Fruit fly (Drosophila melanogaster) whole organism: ENCODE data around the gene Delta.

Experiments
- CG8478 ChIP-seq: fragments of >200 bp; optimal IDR thresholded peaks from 2 replicates; lab custom pipeline; 2018; ENCODE audit warnings: inconsistent platforms
- Dll ChIP-seq: fragments of >200 bp; optimal IDR thresholded peaks from 2 replicates; lab custom pipeline; 2017
- EcR ChIP-seq, 2 experiments: fragments of >200 bp; optimal IDR thresholded peaks; 2 replicates each; lab custom pipeline; 2017; ENCODE audit warnings: missing biosample characterization in 2 of 2, missing genetic modification characterization in 2 of 2, missing genetic modification reagents in 2 of 2
- pan ChIP-seq: fragments of >200 bp; optimal IDR thresholded peaks from 2 replicates; lab custom pipeline; 2017
- psq ChIP-seq: fragments of >200 bp; optimal IDR thresholded peaks from 2 replicates; lab custom pipeline; 2017
- usp ChIP-seq: fragments of >200 bp; optimal IDR thresholded peaks from 2 replicates; lab custom pipeline; 2017; ENCODE audit warnings: missing biosample characterization, missing genetic modification characterization, mixed read lengths

The Delta gene

DNA sequence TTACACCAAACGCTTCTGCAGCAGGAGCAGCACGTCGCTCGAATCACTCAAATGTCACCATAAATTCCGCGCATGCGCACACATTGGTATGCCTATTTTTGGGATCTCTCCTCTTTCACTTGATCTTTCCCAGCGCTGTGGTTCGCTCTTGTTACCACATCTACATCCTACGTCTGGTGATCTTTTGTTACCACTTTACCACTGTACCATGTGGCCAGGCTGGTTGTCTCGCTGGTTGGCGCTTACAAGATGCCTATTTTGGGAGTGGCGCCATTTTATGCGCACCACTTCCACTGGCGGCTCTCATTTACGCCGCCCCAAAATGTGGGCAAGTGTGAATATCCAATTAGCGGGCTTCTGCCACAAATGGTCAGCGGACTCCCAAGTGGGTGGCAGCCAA lies 38.3 kb downstream of the Delta start:
- TF ChIP-seq Dll (lab: Kevin White, UChicago), result peak; percentile 34
- TF ChIP-seq CG8478 (lab: Kevin White, UChicago), result no peak

DNA sequence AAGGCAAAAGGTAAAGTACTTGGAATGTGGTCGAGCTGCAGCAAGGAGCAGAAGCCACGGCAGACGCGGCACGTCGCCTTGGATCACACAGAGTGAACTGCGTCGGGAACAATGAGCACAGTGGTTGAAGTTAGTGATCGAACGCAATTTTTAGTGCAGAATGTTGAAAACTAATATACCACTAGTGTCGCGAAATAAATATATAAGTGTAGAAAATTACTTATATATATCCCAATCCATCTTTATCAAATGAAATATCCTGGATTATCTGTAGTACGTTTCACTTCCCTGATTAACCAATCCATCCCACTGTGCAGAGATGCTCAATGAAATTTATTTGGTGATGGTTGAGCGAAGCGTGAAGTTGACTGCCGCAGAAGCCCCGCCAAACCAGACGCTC lies 39.5 kb downstream of the Delta start:
- no peak for TF ChIP-seq usp (GFP tag; lab: Kevin White, UChicago)
- TF ChIP-seq Dll (lab: Kevin White, UChicago), result no peak
- no peak for TF ChIP-seq pan
- TF ChIP-seq EcR (GFP tag; optimal IDR thresholded peaks at IDR 0.05; lab: Kevin White, UChicago), result no peak
- no peak for TF ChIP-seq psq (lab: Kevin White, UChicago)
- no peak for TF ChIP-seq CG8478 (lab: Kevin White, UChicago)

DNA sequence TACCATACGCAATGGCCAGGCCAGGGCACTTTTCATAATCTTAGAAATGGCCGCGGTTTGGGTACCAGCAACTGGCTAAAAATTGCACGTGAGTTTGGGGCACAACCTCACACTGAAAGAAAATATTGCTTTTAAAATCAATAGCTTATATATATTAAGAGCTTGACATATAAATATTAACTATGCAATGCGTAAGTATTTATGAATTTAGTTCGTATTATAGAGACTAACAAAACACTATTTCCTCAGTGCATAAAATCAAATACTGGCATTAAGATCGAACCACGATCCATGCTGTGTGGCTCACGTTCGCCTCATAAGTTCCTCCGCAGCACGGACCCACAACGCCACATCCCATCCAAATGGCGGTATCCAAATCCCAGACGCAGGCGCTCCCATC lies 42.5 kb downstream of the Delta start:
- TF ChIP-seq pan (no peak), psq (lab: Kevin White, UChicago) (no peak), Dll (lab: Kevin White, UChicago) (no peak), usp (GFP tag; lab: Kevin White, UChicago) (no peak), EcR (GFP tag; optimal IDR thresholded peaks at IDR 0.05; lab: Kevin White, UChicago) (no peak), CG8478 (lab: Kevin White, UChicago) (no peak)

DNA sequence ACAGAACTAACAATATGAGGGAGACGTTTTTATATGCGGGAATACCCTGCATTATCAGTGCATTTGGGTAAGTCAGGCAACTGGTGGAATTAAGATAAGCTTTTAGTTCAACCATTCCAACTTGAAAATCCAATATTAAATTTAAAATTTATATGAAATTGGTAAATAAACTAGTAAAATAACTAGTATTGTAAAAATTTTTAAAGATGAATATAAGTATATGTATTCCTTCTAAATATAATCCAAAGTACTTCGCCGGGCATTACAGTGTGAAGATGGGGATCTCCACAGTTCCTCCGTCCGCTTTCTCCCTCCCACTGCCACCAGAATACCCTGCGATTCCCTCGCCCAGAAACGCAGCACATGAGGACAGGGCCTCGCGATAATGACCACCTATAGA lies 43.2 kb downstream of the Delta start:
- TF ChIP-seq usp (GFP tag; lab: Kevin White, UChicago), result no peak
- TF ChIP-seq Dll (lab: Kevin White, UChicago), result no peak
- no peak for TF ChIP-seq pan
- TF ChIP-seq EcR (GFP tag; optimal IDR thresholded peaks at IDR 0.05; lab: Kevin White, UChicago), result no peak
- TF ChIP-seq psq (lab: Kevin White, UChicago), result no peak
- TF ChIP-seq CG8478 (lab: Kevin White, UChicago), result no peak

DNA sequence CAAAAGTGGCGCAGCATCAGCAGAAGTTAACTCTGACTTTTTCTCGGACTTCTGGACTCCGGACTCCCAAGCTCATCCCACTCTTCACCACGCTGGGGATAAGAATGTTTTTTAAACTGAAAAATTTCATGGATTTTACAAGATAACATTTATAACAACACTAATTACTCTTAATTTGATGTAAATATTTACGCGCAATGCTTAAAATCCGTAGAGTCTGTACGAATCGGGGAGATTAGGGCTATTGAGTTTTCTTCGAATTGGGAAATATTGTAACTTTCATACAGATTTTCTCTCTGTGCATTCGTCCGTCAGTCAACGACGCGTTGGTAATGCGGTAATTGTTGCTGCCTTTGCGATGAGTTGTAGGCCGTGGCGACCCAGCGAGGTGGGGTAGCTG lies 43.8 kb downstream of the Delta start:
- TF ChIP-seq Dll (lab: Kevin White, UChicago), result peak; percentile 22
- no peak for TF ChIP-seq usp (GFP tag; lab: Kevin White, UChicago)

DNA sequence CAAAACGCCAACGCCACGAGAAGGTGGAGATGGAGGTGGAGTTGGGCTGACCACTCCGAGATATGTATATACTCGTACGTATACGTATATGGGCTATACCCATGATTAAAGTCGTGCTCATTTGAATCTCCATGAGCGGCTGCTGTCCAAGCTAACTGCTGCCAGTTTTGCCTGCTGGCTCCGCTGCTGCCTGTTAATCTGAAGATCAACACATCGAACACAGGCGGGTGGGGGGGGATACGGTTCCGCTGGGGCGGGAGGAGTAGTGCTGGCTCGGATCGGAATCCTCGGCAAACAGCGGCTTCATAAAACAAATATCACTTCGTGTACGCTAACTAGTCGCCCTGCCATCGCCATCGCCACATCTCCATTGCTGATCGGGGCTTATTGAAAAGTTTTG lies 49.9 kb downstream of the Delta start:
- TF ChIP-seq psq (lab: Kevin White, UChicago) (no peak), Dll (lab: Kevin White, UChicago) (no peak), usp (GFP tag; lab: Kevin White, UChicago) (no peak), pan (no peak), EcR (GFP tag; optimal IDR thresholded peaks at IDR 0.05; lab: Kevin White, UChicago) (no peak), CG8478 (lab: Kevin White, UChicago) (no peak)

DNA sequence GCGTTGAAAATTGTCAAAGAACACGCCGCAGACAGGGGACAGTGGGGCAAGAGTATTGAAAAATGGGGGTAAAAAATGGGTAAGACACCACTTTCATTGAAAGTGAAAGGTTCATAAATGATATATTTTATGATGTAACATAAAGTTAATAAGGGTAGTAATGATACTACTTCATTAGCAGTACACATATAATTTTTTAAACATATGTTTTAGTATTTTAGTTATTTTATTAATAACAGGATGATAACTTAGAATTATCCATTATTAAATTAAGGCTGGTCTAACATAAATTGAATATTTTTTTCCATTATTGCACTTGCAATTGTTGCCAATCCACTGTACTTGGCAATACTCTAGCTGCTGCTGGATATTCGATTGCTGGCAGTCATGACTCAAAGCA lies 52.0 kb downstream of the Delta start:
- TF ChIP-seq pan (no peak), usp (GFP tag; lab: Kevin White, UChicago) (no peak), EcR (GFP tag; optimal IDR thresholded peaks at IDR 0.05; lab: Kevin White, UChicago) (no peak), CG8478 (lab: Kevin White, UChicago) (no peak), psq (lab: Kevin White, UChicago) (no peak), Dll (lab: Kevin White, UChicago) (no peak)

DNA sequence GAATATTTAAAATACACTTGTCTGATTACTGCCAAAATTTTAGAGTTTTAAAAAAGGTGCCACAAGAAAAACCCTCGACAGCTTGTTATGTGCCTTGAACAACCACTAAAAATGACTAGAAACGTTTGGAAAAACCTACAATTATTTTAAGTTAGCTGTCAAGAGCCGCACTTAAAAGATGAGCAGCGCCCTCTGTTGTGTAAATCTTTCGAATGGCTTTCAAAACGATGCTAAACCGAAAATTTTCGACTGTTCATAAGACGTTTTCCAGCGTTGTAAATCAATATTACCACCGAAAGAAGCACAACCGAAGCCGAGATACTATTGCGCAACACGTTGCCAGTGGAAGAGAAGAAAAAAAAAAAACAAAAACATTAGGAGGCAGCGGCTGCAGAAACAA lies 54.9 kb downstream of the Delta start:
- TF ChIP-seq usp (GFP tag; lab: Kevin White, UChicago), result no peak
- no peak for TF ChIP-seq psq (lab: Kevin White, UChicago)
- no peak for TF ChIP-seq pan
- no peak for TF ChIP-seq CG8478 (lab: Kevin White, UChicago)
- TF ChIP-seq Dll (lab: Kevin White, UChicago), result no peak
- no peak for TF ChIP-seq EcR (GFP tag; optimal IDR thresholded peaks at IDR 0.05; lab: Kevin White, UChicago)

DNA sequence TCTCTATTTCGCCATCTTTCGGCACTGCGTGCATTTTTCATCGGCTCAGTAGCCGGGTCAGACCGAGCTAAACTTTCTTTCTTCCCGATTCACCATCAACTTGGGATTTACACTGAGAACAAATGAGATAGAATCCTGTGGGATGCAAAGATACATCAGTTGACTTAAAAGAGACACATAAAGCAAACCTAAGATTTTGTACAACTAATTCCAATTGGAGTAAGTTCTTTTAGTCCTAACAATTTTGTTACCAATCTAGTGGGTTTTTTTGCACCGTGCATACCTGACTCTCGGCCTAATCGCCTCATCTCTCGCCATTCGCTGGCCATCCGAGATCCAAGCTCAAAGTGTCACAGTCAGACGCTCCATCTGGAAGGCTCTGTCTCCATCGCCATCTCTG lies 61.2 kb downstream of the Delta start:
- no peak for TF ChIP-seq CG8478 (lab: Kevin White, UChicago)

DNA sequence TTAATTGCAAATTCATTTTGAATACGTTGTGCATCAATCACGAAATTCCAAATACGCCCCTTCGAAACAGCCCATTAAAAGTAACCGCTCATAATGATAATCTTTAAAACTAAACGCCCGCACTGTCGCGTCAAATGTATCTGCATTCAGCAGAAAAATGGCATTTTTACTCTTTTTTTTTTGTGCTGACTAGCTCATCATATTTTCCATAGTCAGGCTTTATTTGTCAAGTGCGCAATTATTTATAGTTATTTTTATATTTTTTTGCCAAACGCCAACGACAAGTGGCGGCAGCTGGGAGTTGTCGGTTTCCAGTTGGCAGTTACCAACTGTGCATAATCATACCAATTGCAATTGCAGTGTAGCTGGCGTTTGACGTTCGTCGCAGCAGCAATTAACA lies 69.5 kb downstream of the Delta start, which contains the start of gene CG14280:
Gene CG14280 (plus strand): TSS at position 301 of the 400 bp plus-strand sequence.
- TF ChIP-seq Dll (lab: Kevin White, UChicago), result no peak
- no peak for TF ChIP-seq usp (GFP tag; lab: Kevin White, UChicago)
- TF ChIP-seq EcR (GFP tag; optimal IDR thresholded peaks at IDR 0.05; lab: Kevin White, UChicago), result no peak
- TF ChIP-seq CG8478 (lab: Kevin White, UChicago), result no peak
- no peak for TF ChIP-seq pan
- TF ChIP-seq psq (lab: Kevin White, UChicago), result no peak

DNA sequence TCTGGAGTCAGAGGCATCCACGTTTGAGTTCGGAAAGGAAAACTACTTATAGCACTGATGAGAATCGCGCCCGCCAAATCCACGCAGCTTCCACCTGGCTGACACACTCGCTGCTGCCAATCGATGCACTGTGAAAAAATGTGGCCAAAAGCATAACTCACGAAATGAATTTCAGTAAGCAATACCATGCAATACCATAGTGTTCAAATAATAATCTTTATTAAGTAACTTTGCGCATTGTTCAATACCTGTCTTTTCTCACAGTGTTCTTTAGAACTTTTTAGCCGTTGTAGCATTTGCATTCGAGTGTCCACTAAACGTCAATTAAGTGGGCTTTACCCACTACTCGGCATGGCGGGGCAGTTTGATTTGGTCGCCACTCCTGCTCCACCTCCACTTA lies 70.8 kb downstream of the Delta start:
- no peak for TF ChIP-seq EcR (GFP tag; optimal IDR thresholded peaks at IDR 0.05; lab: Kevin White, UChicago)
- TF ChIP-seq usp (GFP tag; lab: Kevin White, UChicago), result no peak
- no peak for TF ChIP-seq pan
- no peak for TF ChIP-seq psq (lab: Kevin White, UChicago)
- no peak for TF ChIP-seq CG8478 (lab: Kevin White, UChicago)
- no peak for TF ChIP-seq Dll (lab: Kevin White, UChicago)

DNA sequence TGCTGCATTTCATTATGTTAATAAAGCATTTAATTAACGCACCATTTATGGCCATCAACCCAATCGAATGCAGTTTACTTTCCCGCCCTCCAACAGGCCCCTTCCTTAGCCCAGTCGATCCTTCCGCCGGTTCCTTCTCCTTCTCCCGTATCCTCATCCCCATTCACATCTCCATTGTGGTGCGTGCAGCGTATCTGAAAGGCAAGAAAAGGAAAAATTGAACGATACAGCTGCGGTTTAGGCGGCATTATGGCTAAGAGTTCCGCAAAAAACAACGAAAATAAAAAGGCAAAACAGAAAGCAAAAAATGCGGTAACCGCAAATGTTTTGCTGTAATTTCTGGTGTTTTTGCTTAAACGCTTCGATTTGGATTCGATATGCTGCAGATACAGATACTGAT lies 72.0 kb downstream of the Delta start:
- TF ChIP-seq CG8478 (lab: Kevin White, UChicago) (no peak), pan (no peak), Dll (lab: Kevin White, UChicago) (no peak), usp (GFP tag; lab: Kevin White, UChicago) (no peak), psq (lab: Kevin White, UChicago) (no peak), EcR (GFP tag; optimal IDR thresholded peaks at IDR 0.05; lab: Kevin White, UChicago) (no peak)
